Worm (Caenorhabditis elegans) whole organism, L4/young adult: Measurements from ENCODE around the gene C33E10.10.

Source experiments
- W03F9.2 ChIP-seq: fragments of 150-350 bp; optimal IDR thresholded peaks from 2 replicates; lab custom pipeline; 2014; ENCODE audit warnings: missing biosample characterization, missing genetic modification characterization
- dao-5 ChIP-seq: sonication (generic microtip); optimal IDR thresholded peaks from 2 replicates; lab custom pipeline; 2016; ENCODE audit warnings: missing genotype, missing genetic modification characterization, moderate library complexity, missing compliant biosample characterization
- him-1 ChIP-seq: sonication (generic microtip); optimal IDR thresholded peaks from 2 replicates; lab custom pipeline; 2016; ENCODE audit warnings: missing genotype, missing genetic modification reagents, missing genetic modification characterization, missing compliant biosample characterization

DNA sequence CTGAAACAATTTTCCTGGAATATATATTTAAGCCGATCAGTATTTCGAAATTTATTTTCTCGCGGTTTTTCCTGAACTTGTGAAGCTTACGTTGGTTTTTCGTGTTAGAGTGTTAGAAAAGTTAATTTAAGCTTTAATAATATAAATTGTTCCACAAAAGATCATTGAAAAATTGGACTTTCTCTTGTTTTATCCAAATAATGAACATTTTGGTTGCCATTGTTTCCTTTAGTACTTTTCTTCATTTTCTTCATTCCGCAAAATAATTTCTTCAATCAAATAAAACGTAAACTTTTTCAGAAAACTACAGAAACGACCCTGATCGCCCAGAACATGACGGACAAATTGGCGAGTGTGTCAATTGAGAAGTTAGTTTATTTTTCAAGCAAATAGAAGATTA is 619 bp upstream of the C33E10.10 start, which contains the start of gene fbxa-120:
- TF ChIP-seq him-1 (no peak), dao-5 (tag; lab: Kevin White, UChicago) (no peak), W03F9.2 (no peak)
